Fruit fly (Drosophila melanogaster) Kc167 (cell line): ENCODE results near the gene CG7702.

ENCODE experiments used
- Myc ChIP-seq: fragments of >200 bp; optimal IDR thresholded peaks from 2 replicates; lab custom pipeline; 2017; ENCODE audit warnings: missing external identifiers
- Sin3A ChIP-seq: fragments of >200 bp; optimal IDR thresholded peaks from 2 replicates; lab custom pipeline; 2018; ENCODE audit warnings: missing external identifiers
- h ChIP-seq: fragments of >200 bp; optimal IDR thresholded peaks from 3 replicates; lab custom pipeline; 2018; ENCODE audit warnings: missing external identifiers
- insv ChIP-seq: fragments of >200 bp; optimal IDR thresholded peaks from 3 replicates; lab custom pipeline; 2018; ENCODE audit warnings: missing external identifiers
- psq ChIP-seq: fragments of >200 bp; optimal IDR thresholded peaks from 2 replicates; lab custom pipeline; 2017; ENCODE audit warnings: missing external identifiers
- ttk ChIP-seq: sonication (Bioruptor generic); optimal IDR thresholded peaks from 2 replicates; lab custom pipeline; 2017; ENCODE audit warnings: missing external identifiers

Gene CG7702

dm6 chr3R:18663525-18663924, 5.7 kb upstream of the CG7702 start, which contains the start of the genes Cpsf73 and Gos28:
Gene Cpsf73, minus strand, starts transcription at chr3R:18663552.
Gene Gos28, plus strand, starts transcription at chr3R:18663738.
- no peak for TF ChIP-seq psq
- no peak for TF ChIP-seq insv (lab: Kevin White, UChicago)
- TF ChIP-seq Sin3A (lab: Kevin White, UChicago) = no peak
- TF ChIP-seq h (lab: Kevin White, UChicago) = no peak
- TF ChIP-seq Myc (lab: Kevin White, UChicago) = no peak
- no peak for TF ChIP-seq ttk (lab: Kevin White, UChicago)

DNA sequence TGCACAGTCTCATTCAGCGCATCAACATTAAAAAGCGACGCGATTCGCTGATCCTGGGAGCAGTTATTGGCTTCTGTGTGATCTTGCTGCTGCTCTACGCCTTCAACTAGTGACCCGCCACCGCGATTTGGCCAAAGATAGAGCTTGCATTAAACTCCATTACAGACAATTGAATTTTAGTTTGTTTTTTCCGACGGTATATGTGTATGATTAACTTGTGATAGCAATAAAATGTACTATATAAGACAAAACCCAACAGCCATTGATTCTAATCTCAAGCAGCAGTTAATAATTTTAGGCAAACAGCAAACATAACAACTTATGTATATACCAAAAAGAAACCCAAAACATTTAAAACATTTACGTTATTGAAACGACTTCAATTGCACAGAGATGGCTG, 4.1 kb upstream of the CG7702 start, which contains the start of gene CG31231:
Gene CG31231, plus strand, starts transcription at position 301 of the 400 bp plus-strand sequence.
- TF ChIP-seq psq (no peak), Myc (lab: Kevin White, UChicago) (no peak), h (lab: Kevin White, UChicago) (no peak), insv (lab: Kevin White, UChicago) (no peak), Sin3A (lab: Kevin White, UChicago) (no peak), ttk (lab: Kevin White, UChicago) (no peak)

DNA sequence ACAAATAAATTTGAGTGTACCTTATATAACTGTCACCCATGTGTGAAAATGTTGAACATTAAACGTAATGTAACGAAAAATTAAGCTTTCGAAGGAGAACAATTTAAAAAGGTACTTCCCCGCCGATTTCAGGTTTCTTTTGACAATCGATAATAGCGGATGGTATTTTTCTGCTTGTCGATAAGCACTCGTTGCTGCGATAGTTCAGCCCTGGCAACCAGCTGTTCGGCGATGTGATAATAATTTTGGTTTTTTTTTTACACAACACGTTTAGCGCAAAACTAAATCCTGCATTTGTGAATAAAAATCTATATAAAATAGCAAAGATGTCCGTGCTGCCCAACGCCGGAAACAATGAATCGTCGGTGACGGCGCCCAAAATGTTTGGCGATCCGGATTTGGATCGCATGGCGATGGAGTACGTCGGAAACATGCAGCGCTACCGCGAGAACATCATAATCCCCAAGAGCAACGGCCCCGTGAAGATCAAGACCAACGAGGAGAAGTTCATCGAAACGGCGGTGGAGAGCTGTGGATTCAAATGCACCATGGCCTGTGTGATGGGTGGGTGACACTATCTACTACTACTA, 1.4 kb upstream of the CG7702 start, which contains the start of gene CG31229:
Gene CG31229, plus strand, starts transcription at position 194 of the 590 bp plus-strand sequence.
- TF ChIP-seq psq (no peak), ttk (lab: Kevin White, UChicago) (no peak), insv (lab: Kevin White, UChicago) (no peak), Myc (lab: Kevin White, UChicago) (no peak), h (lab: Kevin White, UChicago) (no peak), Sin3A (lab: Kevin White, UChicago) (no peak)

DNA sequence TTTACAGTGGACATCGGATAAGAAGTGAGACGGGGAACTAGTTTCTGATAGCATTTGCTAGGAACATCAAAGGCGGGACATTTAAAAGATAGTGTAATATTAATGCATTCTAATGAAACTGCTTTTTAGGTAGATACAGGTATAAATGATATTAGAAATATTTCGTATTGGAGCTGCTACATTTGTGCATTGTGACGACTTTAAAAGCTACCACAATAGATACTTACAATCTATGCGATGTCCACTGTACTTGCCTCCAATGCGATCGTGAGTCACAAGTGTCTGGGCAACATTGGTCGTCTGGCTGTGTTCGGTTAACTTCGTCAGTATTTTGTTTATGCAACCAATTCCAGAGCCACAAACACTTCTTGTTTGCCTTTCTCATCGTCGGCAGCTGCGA, 622 bp downstream of the CG7702 start:
- no peak for TF ChIP-seq h (lab: Kevin White, UChicago)
- no peak for TF ChIP-seq psq
- no peak for TF ChIP-seq insv (lab: Kevin White, UChicago)
- TF ChIP-seq ttk (lab: Kevin White, UChicago) = no peak
- no peak for TF ChIP-seq Myc (lab: Kevin White, UChicago)
- TF ChIP-seq Sin3A (lab: Kevin White, UChicago) = no peak

DNA sequence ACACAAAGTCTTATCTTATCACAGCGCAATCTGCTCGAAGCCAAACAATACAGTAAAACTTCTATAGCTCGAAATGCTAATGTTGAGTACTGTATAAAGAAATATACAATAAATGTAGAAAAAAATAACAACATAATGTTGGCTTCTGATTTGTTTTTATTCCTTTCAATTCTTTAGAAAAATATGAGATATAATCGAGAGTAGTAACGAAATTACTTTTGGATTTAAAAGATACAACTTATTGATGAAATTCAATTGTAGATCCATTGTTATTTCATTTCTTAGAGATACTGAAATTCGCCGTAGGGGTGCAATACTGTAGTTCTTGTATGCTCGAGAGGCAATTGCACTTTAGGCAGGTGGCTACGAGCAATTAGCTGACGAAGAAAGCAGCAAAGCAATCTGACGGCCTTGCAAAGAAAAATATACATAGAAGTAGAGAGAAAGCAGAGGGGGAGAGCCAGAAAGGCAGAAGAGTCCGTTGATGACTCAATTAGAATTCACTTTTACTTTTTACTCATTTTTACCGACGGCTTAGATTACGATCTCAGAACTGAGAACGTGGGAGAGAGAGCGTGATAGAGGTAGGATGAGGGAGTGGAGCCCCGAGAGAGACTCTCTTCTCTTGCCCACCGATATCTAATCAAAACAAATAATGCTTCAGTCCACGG, 1.4 kb downstream of the CG7702 start:
- TF ChIP-seq insv (lab: Kevin White, UChicago) (no peak), Myc (lab: Kevin White, UChicago) (no peak), psq (no peak), Sin3A (lab: Kevin White, UChicago) (no peak), h (lab: Kevin White, UChicago) (no peak), ttk (lab: Kevin White, UChicago) (no peak)

dm6 chr3R:18671112-18671729, 2.0 kb downstream of the CG7702 start, which contains the start of gene CG31230:
Gene CG31230, plus strand, starts transcription at chr3R:18671679.
- no peak for TF ChIP-seq ttk (lab: Kevin White, UChicago)

- TF ChIP-seq Sin3A (lab: Kevin White, UChicago) (no peak), Myc (lab: Kevin White, UChicago) (no peak), psq (no peak), h (lab: Kevin White, UChicago) (no peak), insv (lab: Kevin White, UChicago) (no peak), ttk (lab: Kevin White, UChicago) (no peak)
Observed at dm6 chr3R:18677500-18677940, 8.3 kb downstream of the CG7702 start, which contains the start of the genes dind and CG7706. Gene dind, minus strand, starts transcription at chr3R:18677539. Gene CG7706, plus strand, starts transcription at chr3R:18677818.

- TF ChIP-seq Sin3A (lab: Kevin White, UChicago) = no peak
- TF ChIP-seq h (lab: Kevin White, UChicago) = no peak
- no peak for TF ChIP-seq psq
- no peak for TF ChIP-seq insv (lab: Kevin White, UChicago)
- TF ChIP-seq Myc (lab: Kevin White, UChicago) = no peak
- no peak for TF ChIP-seq ttk (lab: Kevin White, UChicago)
Observed at dm6 chr3R:18680332-18680731, 11.1 kb downstream of the CG7702 start, which contains the start of the genes CG46318 and ChT. Gene CG46318, plus strand, starts transcription at chr3R:18680604. Gene ChT, plus strand, starts transcription at chr3R:18680604.

- TF ChIP-seq ttk (lab: Kevin White, UChicago) (no peak), Myc (lab: Kevin White, UChicago) (no peak), psq (no peak), h (lab: Kevin White, UChicago) (no peak), Sin3A (lab: Kevin White, UChicago) (no peak), insv (lab: Kevin White, UChicago) (no peak)
Observed at dm6 chr3R:18681054-18681453, 11.9 kb downstream of the CG7702 start.

dm6 chr3R:18692619-18693018, 23.4 kb downstream of the CG7702 start, which contains the start of gene Muc91C:
Gene Muc91C, minus strand, starts transcription at chr3R:18692719.
- no peak for TF ChIP-seq ttk (lab: Kevin White, UChicago)
- TF ChIP-seq insv (lab: Kevin White, UChicago) = no peak
- no peak for TF ChIP-seq Myc (lab: Kevin White, UChicago)
- no peak for TF ChIP-seq h (lab: Kevin White, UChicago)
- TF ChIP-seq psq = no peak
- no peak for TF ChIP-seq Sin3A (lab: Kevin White, UChicago)

- TF ChIP-seq h (lab: Kevin White, UChicago) = no peak
- no peak for TF ChIP-seq ttk (lab: Kevin White, UChicago)
- TF ChIP-seq Myc (lab: Kevin White, UChicago) = no peak
Observed at dm6 chr3R:18693611-18694010, 24.4 kb downstream of the CG7702 start, which contains the start of gene CG14300. Gene CG14300, minus strand, starts transcription at chr3R:18693711.
